Worm (Caenorhabditis elegans): Measurements from ENCODE around the gene rog-1.

DNA sequence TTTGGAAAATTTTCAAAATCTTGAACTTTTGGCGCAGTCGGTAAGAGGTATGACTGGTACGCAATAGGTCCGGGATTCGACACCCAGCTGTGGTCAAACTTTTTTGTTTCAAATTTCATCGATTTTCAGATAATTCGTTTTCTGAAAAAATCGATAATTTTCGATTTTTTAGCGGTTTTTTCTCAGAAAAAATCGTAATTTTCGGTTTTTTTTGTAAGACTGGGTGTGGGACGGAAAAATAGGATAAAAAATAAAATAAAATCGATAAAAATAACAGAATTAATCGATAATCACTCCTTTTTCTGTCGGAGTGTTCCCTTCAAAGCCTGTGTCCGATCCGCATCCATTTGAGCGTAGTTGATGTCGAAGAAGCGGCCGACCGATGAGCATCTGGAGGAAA, 6.0 kb downstream of the rog-1 start:
- TF ChIP-seq nhr-77 (tag; optimal IDR thresholded peaks at IDR 0.05): no peak
- TF ChIP-seq nhr-11 (tag; optimal IDR thresholded peaks at IDR 0.05): no peak
- TF ChIP-seq aha-1 (tag; optimal IDR thresholded peaks at IDR 0.05): no peak
- TF ChIP-seq lin-39 (tag; optimal IDR thresholded peaks at IDR 0.05): no peak
- no peak for TF ChIP-seq egl-27 (tag; optimal IDR thresholded peaks at IDR 0.05)
- TF ChIP-seq lin-15B (tag; optimal IDR thresholded peaks at IDR 0.05): no peak
- TF ChIP-seq C16A3.4 (tag; optimal IDR thresholded peaks at IDR 0.05): no peak
- TF ChIP-seq mdl-1 (tag; optimal IDR thresholded peaks at IDR 0.05): no peak
- no peak for TF ChIP-seq snpc-4 (tag; optimal IDR thresholded peaks at IDR 0.05)
- TF ChIP-seq ama-1 (optimal IDR thresholded peaks at IDR 0.05): no peak
